Worm (Caenorhabditis elegans) whole organism, midembryonic: ENCODE measurements around the gene nlp-2.

ENCODE experiments used
- T22C8.4 ChIP-seq: fragments of 200-800 bp; sonication (Bioruptor generic); IDR thresholded peaks from 2 replicates; pipeline ENCODE4 v1.3.6; 2022; ENCODE audit warnings: missing genetic modification characterization, missing compliant biosample characterization
- flt-1 ChIP-seq: fragments of 200-800 bp; sonication (Bioruptor generic); IDR thresholded peaks from 2 replicates; pipeline ENCODE4 v1.3.6; 2022; ENCODE audit warnings: missing genetic modification characterization, missing compliant biosample characterization
- klf-2 ChIP-seq: fragments of 200-800 bp; sonication (Bioruptor generic); conservative IDR thresholded peaks from 2 replicates; pipeline ENCODE4 v1.3.6; 2022; ENCODE audit warnings: missing genetic modification reagents, missing genetic modification characterization, missing compliant biosample characterization
- tab-1 ChIP-seq: fragments of 200-800 bp; sonication (Bioruptor generic); IDR thresholded peaks from 2 replicates; pipeline ENCODE4 v1.3.6; 2022; ENCODE audit warnings: missing genetic modification characterization, missing compliant biosample characterization

DNA sequence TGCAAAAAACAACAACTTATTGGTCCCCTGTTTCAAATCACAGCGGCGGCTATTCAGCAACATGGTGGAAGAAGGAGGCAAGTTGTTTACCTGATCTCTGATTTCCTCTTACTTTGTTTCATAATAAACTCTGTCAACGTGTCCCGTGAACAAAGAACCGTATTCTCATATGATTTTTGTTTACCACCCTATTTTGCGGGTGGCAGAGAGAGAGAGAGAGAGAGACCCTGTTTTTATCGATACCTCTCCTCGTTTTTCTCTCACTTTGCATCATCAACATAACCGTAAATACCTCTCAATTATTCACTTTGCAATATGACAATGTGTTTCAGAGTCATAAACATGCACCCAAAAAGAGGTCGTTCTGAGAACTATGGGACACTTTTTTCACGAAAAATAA lies 27.1 kb downstream of the nlp-2 start:
- TF ChIP-seq klf-2 (GFP tag; lab: Robert Waterston, UW) (no peak), flt-1 (GFP tag; lab: Robert Waterston, UW) (no peak), T22C8.4 (GFP tag; lab: Robert Waterston, UW) (no peak), tab-1 (GFP tag; lab: Robert Waterston, UW) (no peak)
